Worm (Caenorhabditis elegans): ENCODE measurements around the gene srh-105.
"Not testable (repeated sequence)": the region's sequence is repeated elsewhere in the genome, so short reads cannot be mapped to it uniquely, and the experiment has no call there.

srh-105 gene

DNA sequence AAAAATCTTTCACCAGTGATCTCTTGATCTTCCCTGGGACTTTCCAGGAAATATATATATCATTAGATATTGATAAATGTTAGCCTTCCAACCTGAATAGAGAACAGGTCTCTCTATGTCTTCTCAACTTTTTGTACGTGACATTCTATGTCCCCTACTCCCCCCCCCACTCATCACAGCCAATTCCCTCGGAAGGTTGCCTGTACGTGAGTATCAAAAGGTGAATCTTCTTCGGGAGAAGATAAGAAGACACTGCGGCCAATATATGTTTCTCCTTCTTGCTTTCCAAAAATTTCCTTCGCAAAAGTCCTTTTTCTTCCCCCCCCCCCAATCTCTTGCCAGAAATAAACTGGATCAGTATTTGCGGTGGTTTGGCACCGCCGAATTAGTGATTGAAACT is 33.3 kb upstream of the srh-105 start:
- TF ChIP-seq aly-2 (tag; optimal IDR thresholded peaks at IDR 0.05) (no peak), hlh-11 (tag; optimal IDR thresholded peaks at IDR 0.05) (peak; percentile 2), nhr-77 (tag; optimal IDR thresholded peaks at IDR 0.05) (no peak), hif-1 (tag; optimal IDR thresholded peaks at IDR 0.05) (no peak), daf-8 (GFP tag; IDR thresholded peaks at IDR 0.05) (no peak), rbr-2 (tag; optimal IDR thresholded peaks at IDR 0.05) (no peak), vab-7 (GFP tag; IDR thresholded peaks at IDR 0.05) (no peak), nhr-28 (tag; optimal IDR thresholded peaks at IDR 0.05) (peak; percentile 48), F37D6.2 (tag; optimal IDR thresholded peaks at IDR 0.05) (no peak), php-3 (GFP tag; IDR thresholded peaks at IDR 0.05) (no peak), Y48G9A.11 (GFP tag; IDR thresholded peaks at IDR 0.05) (no peak), mxl-3 (GFP tag; optimal IDR thresholded peaks at IDR 0.05) (peak; percentile 47), aha-1 (tag) (peak; percentile 58), lsy-2 (tag; optimal IDR thresholded peaks at IDR 0.05) (no peak), daf-12 (tag; optimal IDR thresholded peaks at IDR 0.05) (no peak)

DNA sequence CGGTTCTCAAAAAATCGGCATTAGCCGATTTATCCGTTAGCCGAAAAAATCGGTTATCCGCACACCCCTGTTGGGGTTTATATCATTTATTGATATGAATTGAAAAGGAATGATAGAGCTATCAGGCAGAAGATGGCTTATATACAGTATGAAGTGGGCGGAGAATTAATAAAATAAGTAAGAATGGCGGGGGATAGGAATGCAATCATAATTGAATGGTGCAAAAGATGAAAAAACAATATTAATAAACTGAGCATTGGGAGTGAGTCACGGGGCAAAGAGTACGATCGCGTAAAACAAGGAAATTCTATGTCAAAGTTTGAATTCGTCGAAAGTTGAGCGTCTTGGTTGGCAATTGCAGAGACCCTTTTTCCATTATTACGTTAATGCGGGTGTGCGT is 27.6 kb upstream of the srh-105 start, which contains the start of gene T27A1.2:
TSS of gene T27A1.2 (minus strand) at position 101 of the 400 bp plus-strand sequence.
- TF ChIP-seq rbr-2 (tag; optimal IDR thresholded peaks at IDR 0.05) (no peak), tag-97 (GFP tag; IDR thresholded peaks at IDR 0.05) (no peak), duxl-1 (tag; optimal IDR thresholded peaks at IDR 0.05; ENCODE audit: poor library complexity) (no peak), mdl-1 (tag; optimal IDR thresholded peaks at IDR 0.05) (no peak), set-16 (GFP tag; IDR thresholded peaks at IDR 0.05) (no peak), jun-1 (tag; optimal IDR thresholded peaks at IDR 0.05) (no peak), ZK546.5 (tag; optimal IDR thresholded peaks at IDR 0.05) (no peak), lir-3 (tag; optimal IDR thresholded peaks at IDR 0.05) (no peak), lin-29 (GFP tag; IDR thresholded peaks at IDR 0.05) (no peak)

DNA sequence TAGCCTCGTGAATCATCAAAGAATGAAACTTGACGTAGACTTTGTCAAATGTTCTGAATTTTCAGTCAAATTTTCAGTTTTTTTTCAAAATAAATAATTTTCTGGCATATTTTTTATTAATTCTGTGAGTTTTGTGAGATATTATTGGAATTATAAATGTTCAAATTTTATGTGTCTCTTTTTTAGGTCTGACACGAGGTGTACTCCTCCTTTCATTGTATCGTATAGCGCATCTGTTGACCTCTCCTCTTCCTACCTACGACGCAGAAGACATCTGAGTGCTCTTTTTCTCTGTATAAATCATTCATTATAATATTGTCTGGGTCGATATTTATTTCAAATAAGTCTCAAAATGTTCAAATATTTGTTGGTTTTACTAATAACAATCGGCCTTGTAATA is 26.1 kb upstream of the srh-105 start, which contains the start of gene T27A1.3:
TSS of gene T27A1.3 (plus strand) at position 301 of the 400 bp plus-strand sequence.
- TF ChIP-seq nhr-102 (tag; optimal IDR thresholded peaks at IDR 0.05); Y75B8A.6 (GFP tag; IDR thresholded peaks at IDR 0.05); zfp-3 (GFP tag; conservative IDR thresholded peaks at IDR 0.05): not testable (repeated sequence)

DNA sequence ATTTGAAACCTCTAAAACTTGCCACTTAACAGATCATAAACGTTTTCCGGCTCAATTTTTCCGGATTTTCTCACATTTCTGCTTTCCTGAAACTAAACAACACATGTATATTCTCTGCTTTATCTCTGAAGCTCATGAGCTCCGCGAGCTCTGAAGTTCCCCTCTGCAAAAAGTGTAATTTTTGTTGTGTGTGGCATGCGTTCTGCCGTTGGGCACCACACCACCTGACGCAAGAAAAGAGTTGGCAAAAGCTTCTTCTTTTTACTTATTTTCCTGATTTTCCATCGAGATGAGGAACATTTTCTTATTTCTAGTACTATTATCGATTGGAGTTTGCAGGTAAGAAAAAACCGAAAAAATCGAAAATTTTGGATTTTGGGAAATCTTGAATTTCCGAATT is 17.2 kb upstream of the srh-105 start, which contains the start of gene lgc-34:
TSS of gene lgc-34 (plus strand) at position 200 of the 400 bp plus-strand sequence.
- TF ChIP-seq T26A8.4 (GFP tag; IDR thresholded peaks at IDR 0.05) (no peak), aha-1 (tag) (peak; percentile 25)

DNA sequence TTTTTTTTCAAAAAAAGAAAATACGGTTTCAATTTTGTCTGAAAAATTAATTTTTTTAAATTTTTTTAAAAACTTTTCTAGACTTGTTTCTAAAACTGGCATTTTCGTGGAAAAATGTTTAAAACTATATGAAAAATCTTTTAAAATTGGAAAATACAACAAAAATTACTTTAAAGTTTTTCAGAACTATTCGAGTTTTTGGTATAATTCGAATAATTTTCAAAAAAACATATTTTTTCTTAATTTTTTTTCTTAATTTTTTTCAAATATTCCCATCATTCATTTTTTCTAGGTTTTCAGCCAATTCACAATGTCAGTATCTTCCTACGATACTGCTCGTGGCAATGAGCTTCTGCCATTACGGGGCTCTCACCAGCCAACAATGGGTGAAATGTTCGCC is 13.2 kb upstream of the srh-105 start, which contains the start of gene slc-36.2:
TSS of gene slc-36.2 (plus strand) at position 301 of the 400 bp plus-strand sequence.
- no peak for TF ChIP-seq php-3 (GFP tag; IDR thresholded peaks at IDR 0.05)
- TF ChIP-seq nhr-237 (tag; optimal IDR thresholded peaks at IDR 0.05): no peak

DNA sequence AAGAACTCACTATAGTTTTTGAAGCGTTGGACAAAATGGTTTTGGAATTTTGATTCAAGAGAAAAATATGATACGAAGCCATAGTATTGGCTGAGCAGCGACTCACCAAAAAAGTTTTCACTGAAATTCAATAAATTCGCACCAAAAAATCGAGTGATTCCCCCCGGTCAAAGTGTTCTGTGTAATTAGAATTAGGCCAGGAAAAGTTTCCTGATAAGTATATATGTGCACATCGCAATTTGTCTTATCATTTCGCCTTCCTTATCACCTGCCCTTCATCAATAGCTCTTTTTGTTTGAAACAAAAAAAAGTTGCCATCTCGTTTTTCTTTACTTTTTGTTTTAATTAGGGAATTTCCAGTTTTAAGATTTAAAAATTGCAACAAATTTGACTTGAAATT is 12.6 kb upstream of the srh-105 start:
- TF ChIP-seq saeg-2 (GFP tag; IDR thresholded peaks at IDR 0.05): no peak
- no peak for TF ChIP-seq lin-13 (GFP tag; optimal IDR thresholded peaks at IDR 0.05)
- TF ChIP-seq Y105C5A.15 (GFP tag; IDR thresholded peaks at IDR 0.05): no peak
- peak; percentile 13 for TF ChIP-seq dve-1 (tag; optimal IDR thresholded peaks at IDR 0.05; ENCODE audit: insufficient read depth)
- TF ChIP-seq unc-39 (tag; optimal IDR thresholded peaks at IDR 0.05): no peak
- TF ChIP-seq Y5F2A.4 (GFP tag; optimal IDR thresholded peaks at IDR 0.05): no peak
- no peak for TF ChIP-seq ZK546.5 (tag; optimal IDR thresholded peaks at IDR 0.05)
- no peak for TF ChIP-seq fos-1 (tag; optimal IDR thresholded peaks at IDR 0.05)
- no peak for TF ChIP-seq duxl-1 (tag; optimal IDR thresholded peaks at IDR 0.05; ENCODE audit: poor library complexity)
- TF ChIP-seq lim-7 (GFP tag; IDR thresholded peaks at IDR 0.05): no peak
- TF ChIP-seq pqm-1 (tag; optimal IDR thresholded peaks at IDR 0.05): peak; percentile 76
- TF ChIP-seq jun-1 (tag; optimal IDR thresholded peaks at IDR 0.05): no peak
- no peak for TF ChIP-seq zip-11 (GFP tag; IDR thresholded peaks at IDR 0.05)

All from whole organism, L4 larva.